Worm (Caenorhabditis elegans) whole organism, early embryonic: Measurements from ENCODE around the gene F58F6.5.

Experiments
- B0310.2 ChIP-seq: sonication (generic microtip); optimal IDR thresholded peaks from 2 replicates; lab custom pipeline; 2016; ENCODE audit warnings: mild to moderate bottlenecking, missing genetic modification characterization, missing compliant biosample characterization
- F13C5.2 ChIP-seq: sonication (generic microtip); optimal IDR thresholded peaks from 2 replicates; lab custom pipeline; 2017; ENCODE audit warnings: mild to moderate bottlenecking, missing genetic modification characterization, inconsistent platforms, missing compliant biosample characterization
- aly-1 ChIP-seq: sonication (generic microtip); optimal IDR thresholded peaks from 2 replicates; lab custom pipeline; 2016; ENCODE audit warnings: missing genetic modification characterization, missing compliant biosample characterization
- ama-1 ChIP-seq: fragments of 150-350 bp; optimal IDR thresholded peaks from 2 replicates; lab custom pipeline; 2014
- ceh-13 ChIP-seq: fragments of 200-800 bp; sonication (Bioruptor generic); optimal IDR thresholded peaks from 2 replicates; lab custom pipeline; 2018; ENCODE audit warnings: mild to moderate bottlenecking, missing genetic modification characterization, missing compliant biosample characterization
- ceh-36 ChIP-seq: sonication (generic microtip); optimal IDR thresholded peaks from 2 replicates; lab custom pipeline; 2016; ENCODE audit warnings: missing genetic modification characterization, inconsistent platforms, missing compliant biosample characterization
- ets-7 ChIP-seq: sonication (generic microtip); optimal IDR thresholded peaks from 2 replicates; lab custom pipeline; 2016; ENCODE audit warnings: missing genotype, missing genetic modification characterization, missing compliant biosample characterization
- flt-1 ChIP-seq: fragments of 200-800 bp; sonication (Bioruptor generic); IDR thresholded peaks from 2 replicates; pipeline ENCODE4 v1.3.6; 2022; ENCODE audit warnings: missing genetic modification characterization, missing compliant biosample characterization
- hmbx-1 ChIP-seq: sonication (generic microtip); optimal IDR thresholded peaks from 2 replicates; lab custom pipeline; 2016; ENCODE audit warnings: mild to moderate bottlenecking, missing genetic modification characterization, missing compliant biosample characterization
- hmg-4 ChIP-seq: fragments of 200-800 bp; sonication (Bioruptor generic); optimal IDR thresholded peaks from 2 replicates; lab custom pipeline; 2018; ENCODE audit warnings: mild to moderate bottlenecking, missing genetic modification characterization, missing compliant biosample characterization
- hnd-1 ChIP-seq: sonication (generic microtip); optimal IDR thresholded peaks from 2 replicates; lab custom pipeline; 2016; ENCODE audit warnings: missing genetic modification characterization, missing compliant biosample characterization
- pes-1 ChIP-seq: fragments of 200-800 bp; sonication (Bioruptor generic); IDR thresholded peaks from 2 replicates; pipeline ENCODE4 v1.3.6; 2022; ENCODE audit warnings: missing genetic modification reagents, missing genetic modification characterization, missing compliant biosample characterization
- scrt-1 ChIP-seq: fragments of 200-800 bp; sonication (Bioruptor generic); IDR thresholded peaks from 2 replicates; pipeline ENCODE4 v1.3.6; 2022; ENCODE audit warnings: missing genetic modification characterization, missing compliant biosample characterization
- sea-1 ChIP-seq: fragments of 200-800 bp; sonication (Bioruptor generic); conservative IDR thresholded peaks from 2 replicates; pipeline ENCODE4 v1.3.6; 2022; ENCODE audit warnings: missing genetic modification characterization, missing compliant biosample characterization
- tbx-11 ChIP-seq: fragments of 200-800 bp; sonication (Bioruptor generic); IDR thresholded peaks from 2 replicates; pipeline ENCODE4 v1.3.6; 2022; ENCODE audit warnings: missing genetic modification characterization, missing compliant biosample characterization
- tbx-37 ChIP-seq: fragments of 200-800 bp; sonication (Bioruptor generic); conservative IDR thresholded peaks from 2 replicates; pipeline ENCODE4 v1.3.6; 2022; ENCODE audit warnings: missing genetic modification reagents, missing genetic modification characterization, missing compliant biosample characterization
- tra-4 ChIP-seq: sonication (generic microtip); optimal IDR thresholded peaks from 2 replicates; lab custom pipeline; 2017; ENCODE audit warnings: missing genetic modification characterization, missing compliant biosample characterization

The F58F6.5 gene

DNA sequence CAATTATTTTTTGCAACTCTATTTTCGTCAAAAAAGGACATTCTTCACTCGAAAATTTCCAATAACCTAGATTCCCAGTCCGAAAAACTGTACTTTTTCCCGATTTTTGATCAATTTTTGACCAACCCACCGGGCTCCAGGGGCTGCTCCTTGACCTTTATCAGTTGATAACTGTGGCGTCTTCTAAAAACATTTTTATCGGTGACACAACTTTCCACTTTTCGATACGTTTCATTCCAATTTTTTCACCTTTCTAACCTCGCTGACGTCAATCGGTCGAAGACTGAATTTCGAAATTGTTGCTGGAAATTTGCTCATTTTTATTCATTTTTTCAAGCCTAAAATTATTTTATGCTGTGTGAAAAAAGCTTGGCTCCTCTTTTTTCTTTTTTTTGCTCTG lies 46.1 kb downstream of the F58F6.5 start:
- no peak for TF ChIP-seq F13C5.2 (tag; lab: Kevin White, UChicago)
- no peak for TF ChIP-seq hnd-1 (tag; lab: Kevin White, UChicago)
- TF ChIP-seq hmg-4 = no peak
- no peak for TF ChIP-seq ceh-36 (tag; lab: Kevin White, UChicago)
- TF ChIP-seq ets-7 = no peak
- no peak for TF ChIP-seq ama-1 (lab: Kevin White, UChicago)
- no peak for TF ChIP-seq flt-1 (GFP tag; lab: Robert Waterston, UW)
- TF ChIP-seq tbx-11 (GFP tag; lab: Robert Waterston, UW) = no peak
- TF ChIP-seq B0310.2 (tag; lab: Kevin White, UChicago) = no peak
- no peak for TF ChIP-seq sea-1 (GFP tag; lab: Robert Waterston, UW)

DNA sequence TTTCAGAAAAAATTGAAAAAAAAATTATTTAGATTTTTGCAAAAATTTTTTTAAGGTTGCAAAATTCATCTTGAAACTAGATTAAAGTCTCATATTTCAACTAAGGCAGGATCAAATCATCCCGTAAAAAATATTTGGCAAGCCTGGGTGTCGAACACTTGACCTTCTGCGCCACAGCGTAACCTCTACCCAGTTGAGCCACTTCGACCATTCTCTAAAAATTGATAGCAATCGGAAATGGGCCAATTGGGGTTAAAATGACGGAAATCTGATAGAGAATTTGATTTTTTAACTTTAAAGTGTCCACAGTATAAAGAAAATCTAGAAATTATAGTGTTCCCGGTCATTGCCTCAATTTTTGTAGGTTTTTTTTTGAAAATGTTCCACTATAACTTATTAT lies 46.6 kb downstream of the F58F6.5 start:
- TF ChIP-seq tra-4 = no peak

DNA sequence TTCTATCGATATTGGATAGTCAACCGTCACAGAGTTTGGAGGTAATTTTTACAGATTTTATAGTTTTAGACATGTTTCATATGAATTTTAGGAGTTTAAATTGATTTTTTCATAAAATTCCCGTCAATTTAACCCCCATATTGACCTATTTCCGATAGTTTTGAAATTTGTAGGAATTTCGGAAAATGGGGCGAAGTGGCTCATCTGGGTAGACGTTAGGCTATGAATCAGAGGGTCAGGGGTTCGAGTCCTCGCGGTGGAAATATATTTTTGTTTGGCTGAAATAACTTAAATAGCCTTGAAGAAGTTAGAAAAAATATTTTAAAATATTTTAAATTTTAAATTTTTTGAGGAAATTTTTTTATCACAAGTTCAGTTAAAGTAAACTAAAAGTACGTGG lies 48.0 kb downstream of the F58F6.5 start:
- TF ChIP-seq B0310.2 (tag; lab: Kevin White, UChicago) = no peak
- TF ChIP-seq tra-4 = no peak
- no peak for TF ChIP-seq hnd-1 (tag; lab: Kevin White, UChicago)
- no peak for TF ChIP-seq ama-1 (lab: Kevin White, UChicago)
- TF ChIP-seq sea-1 (GFP tag; lab: Robert Waterston, UW) = no peak
- TF ChIP-seq tbx-11 (GFP tag; lab: Robert Waterston, UW) = no peak
- no peak for TF ChIP-seq scrt-1 (GFP tag; lab: Robert Waterston, UW)
- no peak for TF ChIP-seq hmg-4
- TF ChIP-seq ets-7 = no peak
- no peak for TF ChIP-seq aly-1 (tag; lab: Kevin White, UChicago)
- no peak for TF ChIP-seq hmbx-1 (tag; lab: Kevin White, UChicago)
- no peak for TF ChIP-seq ceh-13

DNA sequence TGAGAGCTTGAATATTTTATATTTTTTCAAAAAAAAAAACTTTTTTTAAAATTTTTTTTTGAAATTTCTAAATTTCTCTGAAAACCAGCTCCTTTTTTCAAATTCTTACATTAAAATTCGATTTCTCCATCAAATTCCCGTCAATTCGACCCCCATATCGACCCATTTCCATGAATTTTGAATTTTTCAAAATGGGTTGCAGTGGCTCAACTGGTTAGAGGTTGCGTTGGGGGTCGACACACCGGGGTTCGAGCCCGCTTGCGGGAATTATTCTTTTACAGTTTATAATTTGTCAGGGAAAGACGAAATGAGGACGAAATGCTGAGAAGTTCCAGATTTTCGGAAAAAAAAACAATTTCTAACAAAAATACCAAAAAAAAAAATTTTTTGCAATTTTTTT lies 50.6 kb downstream of the F58F6.5 start:
- TF ChIP-seq ets-7 (no peak), tbx-11 (GFP tag; lab: Robert Waterston, UW) (no peak), ama-1 (lab: Kevin White, UChicago) (no peak), sea-1 (GFP tag; lab: Robert Waterston, UW) (no peak), ceh-13 (no peak), tra-4 (no peak), hmbx-1 (tag; lab: Kevin White, UChicago) (no peak), scrt-1 (GFP tag; lab: Robert Waterston, UW) (no peak), F13C5.2 (tag; lab: Kevin White, UChicago) (no peak), ceh-36 (tag; lab: Kevin White, UChicago) (no peak), pes-1 (no peak), aly-1 (tag; lab: Kevin White, UChicago) (no peak), hnd-1 (tag; lab: Kevin White, UChicago) (no peak), flt-1 (GFP tag; lab: Robert Waterston, UW) (no peak), B0310.2 (tag; lab: Kevin White, UChicago) (no peak), hmg-4 (no peak), tbx-37 (GFP tag; lab: Robert Waterston, UW) (no peak)
